Worm (Caenorhabditis elegans) whole organism, L4/young adult: ENCODE data around the gene gei-14.

Experiments used
- W03F9.2 ChIP-seq: fragments of 150-350 bp; optimal IDR thresholded peaks from 2 replicates; lab custom pipeline; 2014; ENCODE audit warnings: missing biosample characterization, missing genetic modification characterization
- dao-5 ChIP-seq: sonication (generic microtip); optimal IDR thresholded peaks from 2 replicates; lab custom pipeline; 2016; ENCODE audit warnings: missing genotype, missing genetic modification characterization, moderate library complexity, missing compliant biosample characterization
- him-1 ChIP-seq: sonication (generic microtip); optimal IDR thresholded peaks from 2 replicates; lab custom pipeline; 2016; ENCODE audit warnings: missing genotype, missing genetic modification reagents, missing genetic modification characterization, missing compliant biosample characterization

gei-14 gene

ce11 chrII:8225914-8226313, 50.1 kb downstream of the gei-14 start:
- no peak for TF ChIP-seq him-1 (tag; lab: Kevin White, UChicago)
- no peak for TF ChIP-seq dao-5 (tag; lab: Kevin White, UChicago)
- no peak for TF ChIP-seq W03F9.2 (tag; lab: Kevin White, UChicago)

DNA sequence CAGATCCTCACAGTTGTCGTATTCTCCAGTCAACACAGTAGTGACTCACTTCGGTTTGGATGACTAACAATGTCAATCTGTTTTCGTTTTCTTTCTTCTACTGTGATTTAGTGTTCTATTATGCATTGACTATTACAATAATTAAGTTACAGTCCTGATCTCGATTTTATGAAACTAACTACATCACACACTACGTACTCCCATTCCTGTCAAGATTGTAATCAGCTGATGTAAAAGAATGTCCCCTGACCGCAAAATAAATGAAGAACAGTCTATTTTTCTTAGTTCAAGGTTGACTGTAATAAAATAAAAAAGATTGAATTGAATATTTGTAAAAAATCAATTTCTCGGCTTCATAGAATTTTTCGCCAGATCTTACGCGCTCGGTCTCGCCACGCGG, 50.7 kb downstream of the gei-14 start:
- TF ChIP-seq W03F9.2 (tag; lab: Kevin White, UChicago) (no peak), him-1 (tag; lab: Kevin White, UChicago) (no peak), dao-5 (tag; lab: Kevin White, UChicago) (no peak)

DNA sequence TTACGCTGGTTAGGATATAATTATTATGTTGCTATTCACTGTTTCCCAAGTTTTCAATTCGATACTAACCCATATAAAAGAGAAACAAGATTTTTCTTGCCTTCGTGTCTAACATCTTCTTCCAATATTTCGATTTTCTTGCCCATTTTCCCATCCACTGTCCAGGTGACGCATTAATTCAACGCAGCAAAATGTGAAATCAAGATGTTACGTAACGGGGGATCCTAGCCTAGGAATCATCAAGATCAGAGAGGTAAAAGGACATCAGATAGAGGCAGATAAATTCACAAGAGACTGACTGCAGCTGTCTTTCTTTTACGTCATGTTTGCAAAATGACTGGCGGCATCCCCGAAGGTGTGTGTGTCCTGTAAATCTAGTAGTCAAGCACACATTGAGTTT, 51.4 kb downstream of the gei-14 start:
- TF ChIP-seq him-1 (tag; lab: Kevin White, UChicago): no peak
- no peak for TF ChIP-seq W03F9.2 (tag; lab: Kevin White, UChicago)
- TF ChIP-seq dao-5 (tag; lab: Kevin White, UChicago): no peak

DNA sequence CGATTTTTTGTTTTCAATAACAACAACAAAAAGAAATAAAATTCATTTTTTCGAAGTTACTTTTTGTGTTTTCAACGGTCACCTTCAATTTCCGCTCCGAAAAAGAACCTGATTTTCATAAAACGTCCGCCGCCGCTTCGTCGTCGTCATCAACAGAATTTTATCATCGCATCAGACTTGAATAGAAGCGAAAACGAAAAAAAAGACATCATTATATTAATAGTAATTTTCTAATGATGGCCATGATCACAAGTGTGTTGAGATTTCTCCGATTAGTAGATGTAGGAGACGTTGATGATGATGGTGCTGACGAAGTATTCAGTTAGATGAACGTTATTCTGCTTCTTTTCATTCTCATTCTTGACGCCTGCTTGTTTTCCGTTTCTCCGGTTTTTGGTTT, 52.1 kb downstream of the gei-14 start:
- TF ChIP-seq him-1 (tag; lab: Kevin White, UChicago) (no peak), W03F9.2 (tag; lab: Kevin White, UChicago) (no peak), dao-5 (tag; lab: Kevin White, UChicago) (no peak)
